Fruit fly (Drosophila melanogaster) whole organism, embryonic: Measurements from ENCODE around the gene CG45488.

Experiments used
- CG11093 ChIP-seq: fragments of 200-800 bp; sonication (Bioruptor generic); IDR thresholded peaks from 3 replicates; pipeline ENCODE4 v1.3.6; 2022; ENCODE audit warnings: missing biosample characterization, missing genetic modification characterization
- CG11247 ChIP-seq: fragments of 200-800 bp; sonication (Bioruptor generic); IDR thresholded peaks from 2 replicates; pipeline ENCODE4 v1.3.6; 2022; ENCODE audit warnings: missing biosample characterization, missing genetic modification characterization
- CG12104 ChIP-seq: fragments of 200-800 bp; sonication (Bioruptor generic); optimal IDR thresholded peaks from 3 replicates; lab custom pipeline; 2016; ENCODE audit warnings: missing biosample characterization, missing genetic modification characterization
- CG14050 ChIP-seq: fragments of 200-800 bp; sonication (Bioruptor generic); IDR thresholded peaks from 3 replicates; pipeline ENCODE4 v1.3.6; 2022; ENCODE audit warnings: missing biosample characterization, missing genetic modification characterization
- CG14860 ChIP-seq: fragments of 200-800 bp; sonication (Bioruptor generic); IDR thresholded peaks from 3 replicates; pipeline ENCODE4 v1.3.6; 2022; ENCODE audit warnings: missing biosample characterization, missing genetic modification characterization; ENCODE audit not compliant: partially characterized antibody
- CG15696 ChIP-seq: fragments of 200-800 bp; sonication (Bioruptor generic); optimal IDR thresholded peaks from 2 replicates; lab custom pipeline; 2019; ENCODE audit warnings: missing biosample characterization, mild to moderate bottlenecking, missing genetic modification characterization, moderate library complexity
- CG18262 ChIP-seq: fragments of 200-800 bp; optimal IDR thresholded peaks from 3 replicates; lab custom pipeline; 2019; ENCODE audit warnings: missing biosample characterization, mild to moderate bottlenecking, missing genetic modification characterization, moderate library complexity
- CG31441 ChIP-seq: fragments of 200-800 bp; sonication (Bioruptor generic); IDR thresholded peaks from 2 replicates; pipeline ENCODE4 v1.3.6; 2022; ENCODE audit warnings: missing biosample characterization, missing genetic modification characterization
- CG34422 ChIP-seq: fragments of 200-800 bp; sonication (Bioruptor generic); IDR thresholded peaks from 3 replicates; pipeline ENCODE4 v1.3.6; 2022; ENCODE audit warnings: missing biosample characterization, missing genetic modification characterization
- CG4282 ChIP-seq: fragments of 200-800 bp; sonication (Bioruptor generic); optimal IDR thresholded peaks from 2 replicates; lab custom pipeline; 2016; ENCODE audit warnings: missing biosample characterization, missing genetic modification characterization
- CG6683 ChIP-seq: fragments of 200-800 bp; sonication (Bioruptor generic); optimal IDR thresholded peaks from 2 replicates; lab custom pipeline; 2017; ENCODE audit warnings: missing biosample characterization, mild to moderate bottlenecking, missing genetic modification characterization, missing genetic modification reagents
- CG6791 ChIP-seq: fragments of 200-800 bp; sonication (Bioruptor generic); IDR thresholded peaks from 3 replicates; pipeline ENCODE4 v1.3.6; 2022; ENCODE audit warnings: missing biosample characterization, missing genetic modification characterization; ENCODE audit not compliant: partially characterized antibody
- CG6813 ChIP-seq: fragments of 200-800 bp; sonication (Bioruptor generic); optimal IDR thresholded peaks from 2 replicates; lab custom pipeline; 2017; ENCODE audit warnings: missing biosample characterization, missing genetic modification characterization, mild to moderate bottlenecking, moderate library complexity, missing genetic modification reagents
- CG6854 ChIP-seq: fragments of 200-800 bp; sonication (Bioruptor generic); optimal IDR thresholded peaks from 3 replicates; lab custom pipeline; 2017; ENCODE audit warnings: missing biosample characterization, mild to moderate bottlenecking, missing genetic modification characterization
- CG8290 ChIP-seq, 3 experiments: fragments of 200-800 bp; sonication (Bioruptor generic); optimal IDR thresholded peaks; 2 replicates each; lab custom pipeline; 2016 to 2019; ENCODE audit warnings: missing biosample characterization in 3 of 3, missing genetic modification characterization in 3 of 3, mild to moderate bottlenecking in 2 of 3, moderate library complexity in 1 of 3
- CG8359 ChIP-seq: fragments of 200-800 bp; sonication (Bioruptor generic); optimal IDR thresholded peaks from 2 replicates; lab custom pipeline; 2017; ENCODE audit warnings: missing biosample characterization, mild to moderate bottlenecking, missing genetic modification characterization, borderline replicate concordance
- CG9727 ChIP-seq: fragments of 200-800 bp; sonication (Bioruptor generic); optimal IDR thresholded peaks from 3 replicates; lab custom pipeline; 2017; ENCODE audit warnings: missing biosample characterization, mild to moderate bottlenecking, missing genetic modification characterization
- Camta ChIP-seq: fragments of 200-800 bp; sonication (Bioruptor generic); optimal IDR thresholded peaks from 2 replicates; lab custom pipeline; 2016; ENCODE audit warnings: missing biosample characterization, missing genetic modification characterization
- Doc3 ChIP-seq: fragments of 200-800 bp; sonication (Bioruptor generic); IDR thresholded peaks from 3 replicates; pipeline ENCODE4 v1.3.6; 2022; ENCODE audit warnings: missing biosample characterization, missing genetic modification characterization; ENCODE audit not compliant: partially characterized antibody
- Fer1 ChIP-seq: fragments of 200-800 bp; sonication (Bioruptor generic); optimal IDR thresholded peaks from 2 replicates; lab custom pipeline; 2017; ENCODE audit warnings: missing biosample characterization, mild to moderate bottlenecking, missing genetic modification characterization
- Gug ChIP-seq: fragments of 200-800 bp; sonication (Bioruptor generic); IDR thresholded peaks from 4 replicates; pipeline ENCODE4 v1.3.6; 2022; ENCODE audit warnings: missing biosample characterization, missing genetic modification characterization
- HLH4C ChIP-seq: fragments of 200-800 bp; sonication (Bioruptor generic); IDR thresholded peaks from 3 replicates; pipeline ENCODE4 v1.3.6; 2022; ENCODE audit warnings: missing biosample characterization, missing genetic modification characterization; ENCODE audit not compliant: partially characterized antibody
- Jarid2 ChIP-seq: fragments of 200-800 bp; sonication (Bioruptor generic); optimal IDR thresholded peaks from 3 replicates; lab custom pipeline; 2017; ENCODE audit warnings: mild to moderate bottlenecking, missing biosample characterization, missing genetic modification reagents, missing genetic modification characterization
- Nf-YA ChIP-seq: fragments of 200-800 bp; sonication (Bioruptor generic); IDR thresholded peaks from 2 replicates; pipeline ENCODE4 v1.3.6; 2022; ENCODE audit warnings: missing biosample characterization, missing genetic modification characterization
- PHDP ChIP-seq: fragments of 200-800 bp; sonication (Bioruptor generic); optimal IDR thresholded peaks from 3 replicates; lab custom pipeline; 2018; ENCODE audit warnings: missing biosample characterization, mild to moderate bottlenecking, missing genetic modification characterization, moderate library complexity
- Sry-β ChIP-seq: fragments of 200-800 bp; sonication (Bioruptor generic); optimal IDR thresholded peaks from 2 replicates; lab custom pipeline; 2018; ENCODE audit warnings: missing biosample characterization, mild to moderate bottlenecking, missing genetic modification characterization, moderate library complexity
- Vsx1 ChIP-seq: fragments of 200-800 bp; sonication (Bioruptor generic); optimal IDR thresholded peaks from 2 replicates; lab custom pipeline; 2017; ENCODE audit warnings: missing biosample characterization, mild to moderate bottlenecking, missing genetic modification characterization, missing genetic modification reagents
- br ChIP-seq: fragments of >200 bp; optimal IDR thresholded peaks from 2 replicates; lab custom pipeline; 2017
- ci ChIP-seq: fragments of 200-800 bp; sonication (Bioruptor generic); IDR thresholded peaks from 3 replicates; pipeline ENCODE4 v1.3.6; 2022; ENCODE audit warnings: missing biosample characterization, missing genetic modification characterization
- crc ChIP-seq: fragments of 200-800 bp; sonication (Bioruptor generic); optimal IDR thresholded peaks from 2 replicates; lab custom pipeline; 2016; ENCODE audit warnings: missing biosample characterization, missing genetic modification characterization
- cwo ChIP-seq: fragments of 200-800 bp; sonication (Bioruptor generic); optimal IDR thresholded peaks from 3 replicates; lab custom pipeline; 2017; ENCODE audit warnings: missing biosample characterization, missing genetic modification characterization, mild to moderate bottlenecking, moderate library complexity, missing genetic modification reagents
- fu2 ChIP-seq: fragments of 200-800 bp; sonication (Bioruptor generic); optimal IDR thresholded peaks from 2 replicates; lab custom pipeline; 2016; ENCODE audit warnings: missing biosample characterization, missing genetic modification characterization
- gce ChIP-seq: fragments of 200-800 bp; sonication (Bioruptor generic); IDR thresholded peaks from 3 replicates; pipeline ENCODE4 v1.3.6; 2022; ENCODE audit warnings: missing biosample characterization, missing genetic modification characterization
- gsb-n ChIP-seq: fragments of 200-800 bp; sonication (Bioruptor generic); optimal IDR thresholded peaks from 3 replicates; lab custom pipeline; 2018; ENCODE audit warnings: missing biosample characterization, mild to moderate bottlenecking, missing genetic modification characterization
- gt ChIP-seq: fragments of 200-800 bp; sonication (Bioruptor generic); IDR thresholded peaks from 2 replicates; pipeline ENCODE4 v1.3.6; 2022; ENCODE audit warnings: missing biosample characterization, missing genetic modification characterization
- her ChIP-seq: fragments of 200-800 bp; sonication (Bioruptor generic); optimal IDR thresholded peaks from 2 replicates; lab custom pipeline; 2016; ENCODE audit warnings: missing biosample characterization, missing genetic modification characterization
- jumu ChIP-seq: fragments of 200-800 bp; sonication (Bioruptor generic); optimal IDR thresholded peaks from 3 replicates; lab custom pipeline; 2016; ENCODE audit warnings: missing biosample characterization, missing genetic modification characterization
- onecut ChIP-seq: fragments of 200-800 bp; sonication (Bioruptor generic); IDR thresholded peaks from 2 replicates; pipeline ENCODE4 v1.3.6; 2022; ENCODE audit warnings: missing biosample characterization, missing genetic modification characterization
- otp ChIP-seq: fragments of 200-800 bp; sonication (Bioruptor generic); IDR thresholded peaks from 3 replicates; pipeline ENCODE4, ENCODE4 v1.3.6; 2022; ENCODE audit warnings: missing biosample characterization, missing genetic modification characterization
- pum ChIP-seq: fragments of 200-800 bp; sonication (Bioruptor generic); optimal IDR thresholded peaks from 2 replicates; lab custom pipeline; 2016; ENCODE audit warnings: missing biosample characterization, missing genetic modification characterization
- ranshi ChIP-seq: fragments of 200-800 bp; sonication (Bioruptor generic); IDR thresholded peaks from 2 replicates; pipeline ENCODE4 v1.3.6; 2022; ENCODE audit warnings: missing biosample characterization, missing genetic modification characterization
- run ChIP-seq: fragments of 200-800 bp; sonication (Bioruptor generic); optimal IDR thresholded peaks from 3 replicates; lab custom pipeline; 2018; ENCODE audit warnings: missing biosample characterization, mild to moderate bottlenecking, missing genetic modification characterization
- salm ChIP-seq: fragments of 200-800 bp; sonication (Bioruptor generic); optimal IDR thresholded peaks from 2 replicates; lab custom pipeline; 2018; ENCODE audit warnings: missing biosample characterization, mild to moderate bottlenecking, missing genetic modification characterization
- seq ChIP-seq: fragments of 200-800 bp; sonication (Bioruptor generic); IDR thresholded peaks from 2 replicates; pipeline ENCODE4 v1.3.6; 2022; ENCODE audit warnings: missing biosample characterization, missing genetic modification characterization
- sob ChIP-seq: fragments of 200-800 bp; sonication (Bioruptor generic); IDR thresholded peaks from 2 replicates; pipeline ENCODE4 v1.3.6; 2022; ENCODE audit warnings: missing biosample characterization, missing genetic modification characterization
- sqz ChIP-seq: fragments of 200-800 bp; sonication (Bioruptor generic); optimal IDR thresholded peaks from 3 replicates; lab custom pipeline; 2018; ENCODE audit warnings: missing biosample characterization, mild to moderate bottlenecking, missing genetic modification characterization
- stwl ChIP-seq: fragments of 200-800 bp; sonication (Bioruptor generic); optimal IDR thresholded peaks from 3 replicates; lab custom pipeline; 2018; ENCODE audit warnings: missing biosample characterization, mild to moderate bottlenecking, missing genetic modification characterization, moderate library complexity
- tap ChIP-seq: fragments of 200-800 bp; optimal IDR thresholded peaks from 3 replicates; lab custom pipeline; 2019; ENCODE audit warnings: missing biosample characterization, mild to moderate bottlenecking, missing genetic modification characterization, moderate library complexity
- tio ChIP-seq: fragments of 200-800 bp; sonication (Bioruptor generic); optimal IDR thresholded peaks from 2 replicates; lab custom pipeline; 2017; ENCODE audit warnings: missing biosample characterization, missing genetic modification characterization, inconsistent platforms
- vfl ChIP-seq: fragments of 200-800 bp; sonication (Bioruptor generic); optimal IDR thresholded peaks from 2 replicates; lab custom pipeline; 2016; ENCODE audit warnings: missing biosample characterization, missing genetic modification characterization
- zen ChIP-seq: fragments of 200-800 bp; sonication (Bioruptor generic); optimal IDR thresholded peaks from 3 replicates; lab custom pipeline; 2018; ENCODE audit warnings: missing biosample characterization, mild to moderate bottlenecking, missing genetic modification characterization, moderate library complexity

CG45488 gene

dm6 chrX:19876836-19877468 is 43.3 kb downstream of the CG45488 start (continued):
- 0 out of 3 replicates have a peak, but pooled peaks have one; percentile 42 for TF ChIP-seq gce
- no peak for TF ChIP-seq run (tag; lab: Kevin White, UChicago)
- no peak for TF ChIP-seq her (GFP tag; lab: Kevin White, UChicago)
- no peak for TF ChIP-seq fu2
- TF ChIP-seq crc (GFP tag; lab: Kevin White, UChicago): no peak
- peak; percentile 25 for TF ChIP-seq CG9727 (GFP tag; lab: Kevin White, UChicago)
- no peak for TF ChIP-seq CG11247 (GFP tag; lab: Robert Waterston, UW)
- no peak for TF ChIP-seq Sry-β (GFP tag; lab: Kevin White, UChicago)
- TF ChIP-seq gsb-n (tag; lab: Kevin White, UChicago): no peak
- TF ChIP-seq Nf-YA: no peak
- no peak for TF ChIP-seq br
- TF ChIP-seq CG4282 (GFP tag; lab: Kevin White, UChicago): no peak
- TF ChIP-seq Vsx1: no peak
- no peak for TF ChIP-seq CG34422 (GFP tag; lab: Robert Waterston, UW)
- no peak for TF ChIP-seq zen (tag; lab: Kevin White, UChicago)
- no peak for TF ChIP-seq gt (GFP tag; lab: Robert Waterston, UW)
- TF ChIP-seq pum: no peak
- TF ChIP-seq CG31441 (GFP tag; lab: Robert Waterston, UW): peak; percentile 53
- TF ChIP-seq ci (GFP tag; lab: Robert Waterston, UW): no peak
- TF ChIP-seq CG18262 (tag; lab: Kevin White, UChicago): peak; percentile 65
- no peak for TF ChIP-seq Jarid2 (GFP tag; lab: Kevin White, UChicago)
- TF ChIP-seq ranshi: no peak
- no peak for TF ChIP-seq Camta (GFP tag; lab: Kevin White, UChicago)
- peak; percentile 30 for TF ChIP-seq tio (GFP tag; lab: Kevin White, UChicago)
- TF ChIP-seq CG14050 (GFP tag; lab: Robert Waterston, UW): no peak
- TF ChIP-seq CG15696 (tag; lab: Kevin White, UChicago): no peak
- no peak for TF ChIP-seq Doc3
- TF ChIP-seq Fer1 (GFP tag; lab: Kevin White, UChicago): no peak
- no peak for TF ChIP-seq tap
- no peak for TF ChIP-seq HLH4C (GFP tag; lab: Robert Waterston, UW)
- TF ChIP-seq onecut (GFP tag; lab: Robert Waterston, UW): no peak
- no peak for TF ChIP-seq salm (tag; lab: Kevin White, UChicago)
- TF ChIP-seq Gug (GFP tag; lab: Robert Waterston, UW): no peak
- TF ChIP-seq PHDP (tag; lab: Kevin White, UChicago): peak; percentile 26
- no peak for TF ChIP-seq sob (GFP tag; lab: Robert Waterston, UW)
- TF ChIP-seq jumu (GFP tag; lab: Kevin White, UChicago): no peak
- TF ChIP-seq vfl (GFP tag; lab: Kevin White, UChicago): no peak
- no peak for TF ChIP-seq CG6683 (GFP tag; lab: Kevin White, UChicago)
- TF ChIP-seq seq (GFP tag; lab: Robert Waterston, UW): no peak
- TF ChIP-seq otp (GFP tag; lab: Robert Waterston, UW): no peak
- no peak for TF ChIP-seq CG11093 (GFP tag; lab: Robert Waterston, UW)
- no peak for TF ChIP-seq cwo (GFP tag; lab: Kevin White, UChicago)
- TF ChIP-seq CG8290 (GFP tag; optimal IDR thresholded peaks at IDR 0.05; lab: Kevin White, UChicago): no peak
- no peak for TF ChIP-seq CG8290 (tag; optimal IDR thresholded peaks at IDR 0.05; lab: Kevin White, UChicago)
- TF ChIP-seq CG6791 (GFP tag; lab: Robert Waterston, UW): no peak
- no peak for TF ChIP-seq CG8359 (GFP tag; lab: Kevin White, UChicago)
- TF ChIP-seq CG6813 (GFP tag; lab: Kevin White, UChicago): no peak
- TF ChIP-seq sqz: no peak
- TF ChIP-seq CG14860 (GFP tag; lab: Robert Waterston, UW): no peak
- no peak for TF ChIP-seq CG6854 (GFP tag; lab: Kevin White, UChicago)
- no peak for TF ChIP-seq stwl (tag; lab: Kevin White, UChicago)
- no peak for TF ChIP-seq CG12104 (GFP tag; lab: Kevin White, UChicago)
